Fruit fly (Drosophila melanogaster) whole organism, embryonic: Measurements from ENCODE around the gene CG15641.
A peak's percentile ranks its signal among the peaks of the same experiment; 100 is the strongest.

Experiments used
- Aef1 ChIP-seq: fragments of 200-800 bp; sonication (Bioruptor generic); IDR thresholded peaks from 3 replicates; pipeline ENCODE4 v1.3.6; 2022; ENCODE audit warnings: missing biosample characterization, missing genetic modification characterization
- CG11398 ChIP-seq: fragments of 200-800 bp; sonication (Bioruptor generic); optimal IDR thresholded peaks from 2 replicates; lab custom pipeline; 2016; ENCODE audit warnings: missing biosample characterization, missing genetic modification characterization
- CG12071 ChIP-seq: fragments of 200-800 bp; sonication (Bioruptor generic); optimal IDR thresholded peaks from 3 replicates; lab custom pipeline; 2018; ENCODE audit warnings: missing biosample characterization, mild to moderate bottlenecking, missing genetic modification characterization
- CG13296 ChIP-seq: fragments of 200-800 bp; sonication (Bioruptor generic); optimal IDR thresholded peaks from 3 replicates; lab custom pipeline; 2018; ENCODE audit warnings: missing biosample characterization, mild to moderate bottlenecking, missing genetic modification characterization
- CG13894 ChIP-seq: fragments of 200-800 bp; sonication (Bioruptor generic); optimal IDR thresholded peaks from 3 replicates; lab custom pipeline; 2018; ENCODE audit warnings: missing biosample characterization, mild to moderate bottlenecking, missing genetic modification characterization, moderate library complexity
- CG14441 ChIP-seq: fragments of 200-800 bp; sonication (Bioruptor generic); IDR thresholded peaks from 2 replicates; pipeline ENCODE4 v1.3.6; 2022; ENCODE audit warnings: missing biosample characterization, missing genetic modification characterization
- CG14860 ChIP-seq: fragments of 200-800 bp; sonication (Bioruptor generic); IDR thresholded peaks from 3 replicates; pipeline ENCODE4 v1.3.6; 2022; ENCODE audit warnings: missing biosample characterization, missing genetic modification characterization; ENCODE audit not compliant: partially characterized antibody
- CG17361 ChIP-seq: fragments of 200-800 bp; sonication (Bioruptor generic); IDR thresholded peaks from 3 replicates; pipeline ENCODE4 v1.3.6; 2022; ENCODE audit warnings: missing biosample characterization, missing genetic modification characterization
- CG1832 ChIP-seq: fragments of 200-800 bp; sonication (Bioruptor generic); optimal IDR thresholded peaks from 2 replicates; lab custom pipeline; 2017; ENCODE audit warnings: missing biosample characterization, mild to moderate bottlenecking, missing genetic modification characterization, inconsistent platforms
- CG2889 ChIP-seq: fragments of 200-800 bp; sonication (Bioruptor generic); IDR thresholded peaks from 3 replicates; pipeline ENCODE4 v1.3.6; 2022; ENCODE audit warnings: missing biosample characterization, missing genetic modification characterization
- CG30431 ChIP-seq: fragments of 200-800 bp; sonication (Bioruptor generic); optimal IDR thresholded peaks from 2 replicates; lab custom pipeline; 2017; ENCODE audit warnings: missing biosample characterization, missing genetic modification characterization
- CG34224 ChIP-seq: fragments of 200-800 bp; sonication (Bioruptor generic); IDR thresholded peaks from 3 replicates; pipeline ENCODE4 v1.3.6; 2022; ENCODE audit warnings: missing biosample characterization, missing genetic modification characterization; ENCODE audit not compliant: partially characterized antibody
- CG3847 ChIP-seq: fragments of 200-800 bp; sonication (Bioruptor generic); IDR thresholded peaks from 2 replicates; pipeline ENCODE4 v1.3.6; 2022; ENCODE audit warnings: missing biosample characterization, missing genetic modification characterization
- CG3995 ChIP-seq: fragments of 200-800 bp; sonication (Bioruptor generic); optimal IDR thresholded peaks from 3 replicates; lab custom pipeline; 2016; ENCODE audit warnings: missing biosample characterization, missing genetic modification characterization
- CG4360 ChIP-seq: fragments of 200-800 bp; sonication (Bioruptor generic); IDR thresholded peaks from 2 replicates; pipeline ENCODE4 v1.3.6; 2022; ENCODE audit warnings: missing biosample characterization, missing genetic modification characterization
- CG4707 ChIP-seq: fragments of 200-800 bp; sonication (Bioruptor generic); optimal IDR thresholded peaks from 2 replicates; lab custom pipeline; 2018; ENCODE audit warnings: missing biosample characterization, mild to moderate bottlenecking, missing genetic modification characterization, moderate library complexity
- CG6654 ChIP-seq: fragments of 200-800 bp; sonication (Bioruptor generic); optimal IDR thresholded peaks from 2 replicates; lab custom pipeline; 2017; ENCODE audit warnings: missing biosample characterization, mild to moderate bottlenecking, missing genetic modification characterization
- CG6689 ChIP-seq: fragments of 200-800 bp; sonication (Bioruptor generic); IDR thresholded peaks from 2 replicates; pipeline ENCODE4 v1.3.6; 2022; ENCODE audit warnings: missing biosample characterization, missing genetic modification characterization
- CG7372 ChIP-seq: fragments of 200-800 bp; sonication (Bioruptor generic); IDR thresholded peaks from 2 replicates; pipeline ENCODE4 v1.3.6; 2022; ENCODE audit warnings: missing biosample characterization, missing genetic modification characterization
- CG7786 ChIP-seq: fragments of 200-800 bp; sonication (Bioruptor generic); optimal IDR thresholded peaks from 2 replicates; lab custom pipeline; 2016; ENCODE audit warnings: missing biosample characterization, missing genetic modification characterization
- CG7928 ChIP-seq: fragments of 200-800 bp; sonication (Bioruptor generic); optimal IDR thresholded peaks from 2 replicates; lab custom pipeline; 2017; ENCODE audit warnings: missing biosample characterization, mild to moderate bottlenecking, missing genetic modification characterization
- CG8359 ChIP-seq: fragments of 200-800 bp; sonication (Bioruptor generic); optimal IDR thresholded peaks from 2 replicates; lab custom pipeline; 2017; ENCODE audit warnings: missing biosample characterization, mild to moderate bottlenecking, missing genetic modification characterization, borderline replicate concordance
- CG8388 ChIP-seq: fragments of 200-800 bp; sonication (Bioruptor generic); optimal IDR thresholded peaks from 2 replicates; lab custom pipeline; 2019; ENCODE audit warnings: missing biosample characterization, mild to moderate bottlenecking, missing genetic modification characterization, moderate library complexity
- CG8944 ChIP-seq: fragments of 200-800 bp; sonication (Bioruptor generic); optimal IDR thresholded peaks from 3 replicates; lab custom pipeline; 2016; ENCODE audit warnings: missing biosample characterization, missing genetic modification characterization
- CG9876 ChIP-seq: fragments of 200-800 bp; sonication (Bioruptor generic); optimal IDR thresholded peaks from 2 replicates; lab custom pipeline; 2016; ENCODE audit warnings: missing biosample characterization, missing genetic modification characterization
- Deaf1 ChIP-seq: fragments of 200-800 bp; optimal IDR thresholded peaks from 3 replicates; lab custom pipeline; 2019; ENCODE audit warnings: missing biosample characterization, mild to moderate bottlenecking, missing genetic modification characterization, moderate library complexity
- Fer1 ChIP-seq: fragments of 200-800 bp; sonication (Bioruptor generic); optimal IDR thresholded peaks from 2 replicates; lab custom pipeline; 2017; ENCODE audit warnings: missing biosample characterization, mild to moderate bottlenecking, missing genetic modification characterization
- HmgD ChIP-seq: fragments of 200-800 bp; sonication (Bioruptor generic); optimal IDR thresholded peaks from 3 replicates; lab custom pipeline; 2016; ENCODE audit warnings: missing biosample characterization, missing genetic modification characterization
- Lhr ChIP-seq: fragments of 200-800 bp; sonication (Bioruptor generic); optimal IDR thresholded peaks from 3 replicates; lab custom pipeline; 2017; ENCODE audit warnings: mild to moderate bottlenecking, missing biosample characterization, missing genetic modification reagents, missing genetic modification characterization
- Max ChIP-seq: fragments of 200-800 bp; sonication (Bioruptor generic); optimal IDR thresholded peaks from 2 replicates; lab custom pipeline; 2016; ENCODE audit warnings: missing biosample characterization, mild to moderate bottlenecking, missing genetic modification characterization
- Pdp1 ChIP-seq, 2 experiments: fragments of 200-800 bp; sonication (Bioruptor generic); optimal IDR thresholded peaks; 3 replicates each; lab custom pipeline; 2016; ENCODE audit warnings: missing biosample characterization in 2 of 2, missing genetic modification characterization in 2 of 2, mild to moderate bottlenecking in 1 of 2, moderate library complexity in 1 of 2
- Rx ChIP-seq: fragments of 200-800 bp; sonication (Bioruptor generic); IDR thresholded peaks from 2 replicates; pipeline ENCODE4 v1.3.6; 2022; ENCODE audit warnings: missing biosample characterization, missing genetic modification characterization
- Sry-β ChIP-seq: fragments of 200-800 bp; sonication (Bioruptor generic); optimal IDR thresholded peaks from 2 replicates; lab custom pipeline; 2018; ENCODE audit warnings: missing biosample characterization, mild to moderate bottlenecking, missing genetic modification characterization, moderate library complexity
- Sry-δ ChIP-seq: fragments of 200-800 bp; sonication (Bioruptor generic); optimal IDR thresholded peaks from 2 replicates; lab custom pipeline; 2016; ENCODE audit warnings: missing biosample characterization, missing genetic modification characterization
- abd-A ChIP-seq: fragments of 200-800 bp; sonication (Bioruptor generic); optimal IDR thresholded peaks from 3 replicates; lab custom pipeline; 2019; ENCODE audit warnings: missing biosample characterization, mild to moderate bottlenecking, missing genetic modification characterization, moderate library complexity
- ase ChIP-seq: fragments of 200-800 bp; sonication (Bioruptor generic); IDR thresholded peaks from 3 replicates; pipeline ENCODE4 v1.3.6; 2022; ENCODE audit warnings: missing biosample characterization, missing genetic modification characterization
- bigmax ChIP-seq: fragments of 200-800 bp; sonication (Bioruptor generic); optimal IDR thresholded peaks from 2 replicates; lab custom pipeline; 2018; ENCODE audit warnings: missing biosample characterization, mild to moderate bottlenecking, missing genetic modification characterization
- crc ChIP-seq: fragments of 200-800 bp; sonication (Bioruptor generic); optimal IDR thresholded peaks from 2 replicates; lab custom pipeline; 2016; ENCODE audit warnings: missing biosample characterization, missing genetic modification characterization
- danr ChIP-seq: fragments of 200-800 bp; sonication (Bioruptor generic); IDR thresholded peaks from 2 replicates; pipeline ENCODE4 v1.3.6; 2022; ENCODE audit warnings: missing biosample characterization, missing genetic modification characterization
- gt ChIP-seq: fragments of 200-800 bp; sonication (Bioruptor generic); IDR thresholded peaks from 2 replicates; pipeline ENCODE4 v1.3.6; 2022; ENCODE audit warnings: missing biosample characterization, missing genetic modification characterization
- knrl ChIP-seq: fragments of 200-800 bp; sonication (Bioruptor generic); IDR thresholded peaks from 3 replicates; pipeline ENCODE4 v1.3.6; 2022; ENCODE audit warnings: missing biosample characterization, missing genetic modification characterization; ENCODE audit not compliant: partially characterized antibody
- nerfin-1 ChIP-seq: fragments of 200-800 bp; sonication (Bioruptor generic); optimal IDR thresholded peaks from 3 replicates; lab custom pipeline; 2019; ENCODE audit warnings: missing biosample characterization, mild to moderate bottlenecking, missing genetic modification characterization, moderate library complexity
- oc ChIP-seq: fragments of 200-800 bp; sonication (Bioruptor generic); optimal IDR thresholded peaks from 2 replicates; lab custom pipeline; 2018; ENCODE audit warnings: missing biosample characterization, mild to moderate bottlenecking, missing genetic modification characterization, moderate library complexity
- pan ChIP-seq, 4 experiments: fragments of >200 bp in 3 of 4; fragments of 200-800 bp in 1 of 4; sonication (Bioruptor generic) in 1 of 4; optimal IDR thresholded peaks in 3 of 4; IDR thresholded peaks in 1 of 4; 2 replicates each; pipeline versions ENCODE4 v1.3.6 to Lab custom; 2017 to 2022; ENCODE audit warnings: missing biosample characterization in 2 of 4, missing genetic modification characterization in 2 of 4, mixed read lengths in 1 of 4
- tgo ChIP-seq: fragments of 200-800 bp; sonication (Bioruptor generic); IDR thresholded peaks from 3 replicates; pipeline ENCODE4 v1.3.6; 2022; ENCODE audit warnings: missing biosample characterization, missing genetic modification characterization
- ttk ChIP-seq: fragments of 200-800 bp; sonication (Bioruptor generic); IDR thresholded peaks from 2 replicates; pipeline ENCODE4 v2.1.2; 2022; ENCODE audit warnings: missing biosample characterization, missing genetic modification characterization
- usp ChIP-seq: fragments of >200 bp; optimal IDR thresholded peaks from 2 replicates; lab custom pipeline; 2017; ENCODE audit warnings: missing biosample characterization, missing genetic modification characterization
- vvl ChIP-seq: fragments of 200-800 bp; sonication (Bioruptor generic); IDR thresholded peaks from 2 replicates; pipeline ENCODE4 v1.3.6; 2022; ENCODE audit warnings: missing biosample characterization, missing genetic modification characterization
- wek ChIP-seq: fragments of 200-800 bp; sonication (Bioruptor generic); optimal IDR thresholded peaks from 3 replicates; lab custom pipeline; 2018; ENCODE audit warnings: missing biosample characterization, mild to moderate bottlenecking, missing genetic modification characterization, moderate library complexity
- zf30C ChIP-seq: fragments of 200-800 bp; sonication (Bioruptor generic); optimal IDR thresholded peaks from 3 replicates; lab custom pipeline; 2018; ENCODE audit warnings: missing biosample characterization, mild to moderate bottlenecking, missing genetic modification characterization

CG15641 gene

DNA sequence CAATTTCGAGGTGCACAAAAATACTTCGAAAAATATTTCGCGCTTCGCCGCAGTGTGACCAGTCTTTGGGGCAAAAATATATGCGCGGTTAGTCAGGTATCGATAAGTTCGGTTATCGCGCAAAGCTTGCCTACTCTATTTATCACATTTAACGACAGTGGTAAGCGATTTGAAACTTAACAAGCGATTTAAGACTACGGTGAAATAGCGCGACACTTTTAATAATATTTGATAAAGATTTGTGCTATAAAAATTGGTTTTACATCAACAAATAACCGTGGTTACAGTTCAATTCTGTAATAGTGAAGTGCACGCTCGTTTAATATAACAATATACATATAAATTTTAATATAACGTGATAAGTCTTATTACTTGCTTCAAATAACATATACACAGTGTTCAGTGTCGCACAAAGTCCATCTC lies 7.7 kb downstream of the CG15641 start, which contains the start of gene mh (continued):
- TF ChIP-seq CG30431 (GFP tag; lab: Kevin White, UChicago) = no peak
- no peak for TF ChIP-seq CG8359 (GFP tag; lab: Kevin White, UChicago)
- no peak for TF ChIP-seq zf30C (GFP tag; lab: Kevin White, UChicago)
- peak; percentile 80 for TF ChIP-seq Sry-δ (GFP tag; lab: Kevin White, UChicago)
- TF ChIP-seq Sry-β (GFP tag; lab: Kevin White, UChicago) = no peak
- TF ChIP-seq danr = 0 out of 2 replicates have a peak, but pooled peaks have one; percentile 31
- peak; percentile 50; the same call in 1 of the 3 replicates for TF ChIP-seq CG14860 (GFP tag; lab: Robert Waterston, UW)
- no peak for TF ChIP-seq gt
- no peak for TF ChIP-seq CG8388 (GFP tag; lab: Kevin White, UChicago)
- peak; percentile 44; the same call in 2 of the 3 replicates for TF ChIP-seq CG34224 (GFP tag; lab: Robert Waterston, UW)
- no peak for TF ChIP-seq CG12071 (GFP tag; lab: Kevin White, UChicago)
- no peak for TF ChIP-seq CG13296 (GFP tag; lab: Kevin White, UChicago)
- no peak for TF ChIP-seq Deaf1 (tag; lab: Kevin White, UChicago)
- peak; percentile 30; the same call in 1 of the 2 replicates for TF ChIP-seq CG14441 (GFP tag; lab: Robert Waterston, UW)
- no peak for TF ChIP-seq oc
- TF ChIP-seq nerfin-1 (tag; lab: Kevin White, UChicago) = peak; percentile 42
- TF ChIP-seq knrl = peak; percentile 59
- TF ChIP-seq CG17361 (GFP tag; lab: Robert Waterston, UW) = peak; percentile 60; the same call in 2 of the 3 replicates
- TF ChIP-seq CG3995 (GFP tag; lab: Kevin White, UChicago) = peak; percentile 24
- no peak for TF ChIP-seq ase
- no peak for TF ChIP-seq CG1832
- no peak for TF ChIP-seq Rx (GFP tag; lab: Robert Waterston, UW)
- peak; percentile 14 for TF ChIP-seq Lhr (GFP tag; lab: Kevin White, UChicago)
- TF ChIP-seq CG11398 (GFP tag; lab: Kevin White, UChicago) = no peak
- peak; percentile 48 for TF ChIP-seq CG3847
- no peak for TF ChIP-seq usp (GFP tag; lab: Kevin White, UChicago)
- TF ChIP-seq CG7786 = no peak
- TF ChIP-seq CG9876 (GFP tag; lab: Kevin White, UChicago) = no peak
- no peak for TF ChIP-seq crc
- TF ChIP-seq CG13894 (tag; lab: Kevin White, UChicago) = no peak
- no peak for TF ChIP-seq bigmax (GFP tag; lab: Kevin White, UChicago)
- no peak for TF ChIP-seq HmgD (GFP tag; lab: Kevin White, UChicago)
- no peak for TF ChIP-seq CG4360 (GFP tag; lab: Robert Waterston, UW)
- TF ChIP-seq Pdp1 (GFP tag; optimal IDR thresholded peaks at IDR 0.05; lab: Kevin White, UChicago) = no peak
- TF ChIP-seq CG2889 (GFP tag; lab: Robert Waterston, UW) = no peak
- no peak for TF ChIP-seq CG7928 (GFP tag; lab: Kevin White, UChicago)
- peak; percentile 26; the same call in 1 of the 3 replicates for TF ChIP-seq tgo (GFP tag; lab: Robert Waterston, UW)
- TF ChIP-seq Max (GFP tag; lab: Kevin White, UChicago) = peak; percentile 34
- TF ChIP-seq Fer1 (GFP tag; lab: Kevin White, UChicago) = peak; percentile 20
- no peak for TF ChIP-seq CG7372 (GFP tag; lab: Robert Waterston, UW)
- TF ChIP-seq abd-A (tag; lab: Kevin White, UChicago) = no peak
- no peak for TF ChIP-seq wek (GFP tag; lab: Kevin White, UChicago)
- no peak for TF ChIP-seq CG4707 (GFP tag; lab: Kevin White, UChicago)
- TF ChIP-seq CG6654 (GFP tag; lab: Kevin White, UChicago) = no peak
- TF ChIP-seq pan (optimal IDR thresholded peaks at IDR 0.05; lab: Kevin White, UChicago) = no peak
- TF ChIP-seq pan (GFP tag; optimal IDR thresholded peaks at IDR 0.05 in 1 of 2, IDR thresholded peaks at IDR 0.05 in 1 of 2) = no peak
- no peak for TF ChIP-seq ttk
- 0 out of 3 replicates have a peak, but pooled peaks have one; percentile 20 for TF ChIP-seq Aef1
- no peak for TF ChIP-seq CG8944 (GFP tag; lab: Kevin White, UChicago)
- peak; percentile 15; the same call in 1 of the 2 replicates for TF ChIP-seq vvl (GFP tag; lab: Robert Waterston, UW)
- peak; percentile 52; the same call in 1 of the 2 replicates for TF ChIP-seq CG6689 (GFP tag; lab: Robert Waterston, UW)
